Worm (Caenorhabditis elegans): ENCODE data around the gene pha-1.

ce11 chrIII:11175642-11176217 is 44.2 kb downstream of the pha-1 start:
- TF ChIP-seq ztf-16 (tag; optimal IDR thresholded peaks at IDR 0.05) (no peak), pag-3 (tag; optimal IDR thresholded peaks at IDR 0.05; ENCODE audit: borderline replicate concordance) (no peak), pha-4 (tag; optimal IDR thresholded peaks at IDR 0.05) (no peak), T23F11.4 (GFP tag; optimal IDR thresholded peaks at IDR 0.05) (no peak), tbx-2 (tag; optimal IDR thresholded peaks at IDR 0.05) (no peak), ama-1 (optimal IDR thresholded peaks at IDR 0.05) (no peak), nhr-11 (tag; optimal IDR thresholded peaks at IDR 0.05) (no peak), nhr-232 (tag; optimal IDR thresholded peaks at IDR 0.05) (no peak)

All from whole organism, late embryonic.